Fruit fly (Drosophila melanogaster) whole organism, embryonic: ENCODE data around the gene CG4594.

Experiments used
- Max ChIP-seq: fragments of 200-800 bp; sonication (Bioruptor generic); optimal IDR thresholded peaks from 2 replicates; lab custom pipeline; 2016; ENCODE audit warnings: missing biosample characterization, mild to moderate bottlenecking, missing genetic modification characterization
- lola ChIP-seq, 3 experiments: fragments of >200 bp in 2 of 3; fragments of 200-800 bp in 1 of 3; sonication (Bioruptor generic) in 1 of 3; optimal IDR thresholded peaks; 2 replicates each; lab custom pipeline; 2017 to 2019; ENCODE audit warnings: missing biosample characterization in 3 of 3, missing genetic modification characterization in 3 of 3, mild to moderate bottlenecking in 1 of 3, moderate library complexity in 1 of 3
- pros ChIP-seq: fragments of 200-800 bp; sonication (Bioruptor generic); optimal IDR thresholded peaks from 3 replicates; lab custom pipeline; 2019; ENCODE audit warnings: missing biosample characterization, mild to moderate bottlenecking, missing genetic modification characterization, moderate library complexity

dm6 chr2L:9886086-9886485, 33.9 kb upstream of the CG4594 start, which contains the start of gene nAChRalpha6:
- no peak for TF ChIP-seq lola (GFP tag; optimal IDR thresholded peaks at IDR 0.05; lab: Kevin White, UChicago)
- no peak for TF ChIP-seq Max (GFP tag; lab: Kevin White, UChicago)
- no peak for TF ChIP-seq pros (GFP tag; lab: Kevin White, UChicago)
